Comparison of ENCODE assay signal across 3 fruit fly cellular contexts in genomic region chrX:6710258-6710657, dm6.
TF ChIP-seq lines count a peak whose summit lies in the region.

No protein-coding gene starts in this region.

- TF ChIP-seq CTCF in whole organism, embryonic (GFP tag; optimal IDR thresholded peaks at IDR 0.05; lab: Kevin White, UChicago), result no peak

TF ChIP-seq in whole organism, adult, 20 proteins besides CTCF, POLR2A, EP300 and RAD21:
- TF ChIP-seq CG7101 (tag; optimal IDR thresholded peaks at IDR 0.05; lab: Kevin White, UChicago) (no peak), kay (GFP tag; lab: Kevin White, UChicago; ENCODE audit: borderline replicate concordance) (peak; percentile 64), bab1 (GFP tag; optimal IDR thresholded peaks at IDR 0.05; lab: Kevin White, UChicago) (no peak)

TF ChIP-seq in whole organism, embryonic, 481 proteins besides CTCF, POLR2A, EP300 and RAD21:
- TF ChIP-seq stwl (tag; optimal IDR thresholded peaks at IDR 0.05; lab: Kevin White, UChicago) (no peak), E2f2 (GFP tag; IDR thresholded peaks at IDR 0.05; lab: Robert Waterston, UW) (no peak), onecut (GFP tag; IDR thresholded peaks at IDR 0.05; lab: Robert Waterston, UW) (peak; percentile 63), Hr3 (GFP tag; optimal IDR thresholded peaks at IDR 0.05; lab: Kevin White, UChicago) (no peak), Pdp1 (GFP tag; optimal IDR thresholded peaks at IDR 0.05; lab: Kevin White, UChicago) (peak in 1 of 2 experiments; percentile 34), Dp (GFP tag; optimal IDR thresholded peaks at IDR 0.05; lab: Kevin White, UChicago) (no peak), lov (optimal IDR thresholded peaks at IDR 0.05; lab: Kevin White, UChicago) (no peak), lov (GFP tag; IDR thresholded peaks at IDR 0.05; lab: Robert Waterston, UW) (no peak), CG4730 (GFP tag; IDR thresholded peaks at IDR 0.05; lab: Robert Waterston, UW) (no peak)
TF ChIP-seq in whole organism, embryonic: peak in this region for 2.

TF ChIP-seq in whole organism, prepupa, 60 proteins besides CTCF, POLR2A, EP300 and RAD21:
- TF ChIP-seq svp (GFP tag; lab: Kevin White, UChicago) (peak; percentile 10), dac (GFP tag; optimal IDR thresholded peaks at IDR 0.05; lab: Kevin White, UChicago) (no peak), CG6163 (GFP tag; IDR thresholded peaks at IDR 0.05; lab: Robert Waterston, UW) (no peak)
